Fruit fly (Drosophila melanogaster): ENCODE results near the gene CG15695.

The CG15695 gene

DNA sequence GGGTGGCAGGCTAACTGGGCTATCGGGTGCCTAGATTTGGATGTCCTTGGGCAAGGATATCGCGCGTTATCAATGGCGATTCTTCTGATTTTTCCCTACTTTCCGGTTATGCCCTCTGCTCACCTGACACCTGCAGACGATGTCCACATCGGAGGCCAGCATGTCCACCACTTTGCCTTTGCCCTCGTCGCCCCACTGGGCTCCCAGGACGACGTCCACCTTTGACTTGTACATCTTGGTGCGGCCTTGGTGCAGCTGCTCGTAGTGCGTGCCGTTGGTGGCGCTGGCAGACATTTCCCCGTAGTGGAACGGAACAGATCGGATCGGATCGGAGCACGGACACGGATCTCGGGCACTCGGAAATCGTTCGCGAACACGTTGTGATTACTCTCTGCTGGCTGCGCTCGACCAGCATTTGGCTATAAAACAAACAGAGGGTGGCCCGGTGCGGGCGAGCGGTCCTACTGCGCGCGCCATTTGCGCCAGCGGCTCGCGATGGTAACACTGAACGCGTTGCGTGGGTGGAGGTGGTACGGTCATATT, 11.7 kb upstream of the CG15695 start, which contains the start of gene Adss (continued):
- TF ChIP-seq crol (GFP tag; IDR thresholded peaks at IDR 0.05) (no peak), toy (GFP tag; IDR thresholded peaks at IDR 0.05) (no peak), Myb (GFP tag; optimal IDR thresholded peaks at IDR 0.05) (peak; percentile 62), Six4 (GFP tag; optimal IDR thresholded peaks at IDR 0.05) (no peak), Hmr (GFP tag; optimal IDR thresholded peaks at IDR 0.05) (peak; percentile 50), CG14667 (GFP tag; IDR thresholded peaks at IDR 0.05) (no peak), gfzf (GFP tag; optimal IDR thresholded peaks at IDR 0.05) (peak; percentile 87), CG18599 (GFP tag; optimal IDR thresholded peaks at IDR 0.05) (no peak), CG11247 (GFP tag; IDR thresholded peaks at IDR 0.05) (peak; percentile 30; the same call in 1 of the 2 replicates), CG8359 (GFP tag; optimal IDR thresholded peaks at IDR 0.05; ENCODE audit: borderline replicate concordance) (peak; percentile 3), CG18619 (GFP tag; optimal IDR thresholded peaks at IDR 0.05) (no peak), CG12391 (tag; optimal IDR thresholded peaks at IDR 0.05) (peak; percentile 29), CG17829 (tag; optimal IDR thresholded peaks at IDR 0.05) (peak; percentile 3), Blimp-1 (GFP tag; optimal IDR thresholded peaks at IDR 0.05) (no peak), CG1792 (GFP tag; optimal IDR thresholded peaks at IDR 0.05) (no peak), ham (GFP tag; IDR thresholded peaks at IDR 0.05) (no peak), fru (optimal IDR thresholded peaks at IDR 0.05) (no peak), CG1602 (GFP tag; optimal IDR thresholded peaks at IDR 0.05) (no peak), sna (GFP tag; IDR thresholded peaks at IDR 0.05; ENCODE audit: partially characterized antibody) (peak; percentile 34; the same call in 1 of the 2 replicates), CG34422 (GFP tag; IDR thresholded peaks at IDR 0.05) (peak; percentile 29; the same call in 1 of the 3 replicates), CG10431 (GFP tag; optimal IDR thresholded peaks at IDR 0.05) (peak; percentile 36), Dref (GFP tag; IDR thresholded peaks at IDR 0.05) (no peak), Doc2 (GFP tag; IDR thresholded peaks at IDR 0.05) (no peak), Dip3 (GFP tag; optimal IDR thresholded peaks at IDR 0.05) (no peak), jigr1 (GFP tag; IDR thresholded peaks at IDR 0.05) (no peak), Xbp1 (GFP tag; optimal IDR thresholded peaks at IDR 0.05) (peak; percentile 29), onecut (GFP tag; IDR thresholded peaks at IDR 0.05) (peak; percentile 35; the same call in 1 of the 2 replicates), Atf6 (GFP tag; IDR thresholded peaks at IDR 0.05) (peak; percentile 56; the same call in 1 of the 2 replicates), H2.0 (GFP tag; IDR thresholded peaks at IDR 0.05) (0 out of 2 replicates have a peak, but pooled peaks have one; percentile 12), pita (GFP tag; optimal IDR thresholded peaks at IDR 0.05) (no peak), CG17802 (tag; optimal IDR thresholded peaks at IDR 0.05) (no peak), amos (GFP tag; IDR thresholded peaks at IDR 0.05; ENCODE audit: partially characterized antibody) (peak; percentile 49; the same call in 1 of the 2 replicates), CG12236 (GFP tag; optimal IDR thresholded peaks at IDR 0.05) (no peak), CG34224 (GFP tag; IDR thresholded peaks at IDR 0.05; ENCODE audit: partially characterized antibody) (no peak; the same call in 1 of the 3 replicates), PHDP (tag; optimal IDR thresholded peaks at IDR 0.05) (no peak), wek (GFP tag; optimal IDR thresholded peaks at IDR 0.05) (peak; percentile 13), CG10366 (GFP tag; IDR thresholded peaks at IDR 0.05) (no peak; the same call in 1 of the 2 replicates), CG2199 (GFP tag; IDR thresholded peaks at IDR 0.05) (no peak), prd (optimal IDR thresholded peaks at IDR 0.05) (no peak), prd (GFP tag; IDR thresholded peaks at IDR 0.05) (no peak), CG9215 (GFP tag; IDR thresholded peaks at IDR 0.05) (no peak), fu2 (GFP tag; optimal IDR thresholded peaks at IDR 0.05) (no peak), CG31224 (GFP tag; IDR thresholded peaks at IDR 0.05) (no peak), crp (GFP tag; optimal IDR thresholded peaks at IDR 0.05) (peak in 1 of 2 experiments; percentile 64), Kr (GFP tag; optimal IDR thresholded peaks at IDR 0.05) (no peak), CG12219 (GFP tag; optimal IDR thresholded peaks at IDR 0.05) (no peak), tio (GFP tag; optimal IDR thresholded peaks at IDR 0.05) (no peak), HmgD (GFP tag; optimal IDR thresholded peaks at IDR 0.05) (peak; percentile 74), Lhr (GFP tag; optimal IDR thresholded peaks at IDR 0.05) (peak; percentile 52), CG14441 (GFP tag; IDR thresholded peaks at IDR 0.05) (no peak), Optix (GFP tag; IDR thresholded peaks at IDR 0.05) (no peak)
